Worm (Caenorhabditis elegans) whole organism, young adult: Measurements from ENCODE around the gene F46B6.12.

Experiments
- B0336.3 ChIP-seq: fragments of 200-800 bp; sonication (Bioruptor generic); IDR thresholded peaks from 2 replicates; pipeline ENCODE4 v1.3.6; 2022; ENCODE audit warnings: missing genetic modification characterization, missing compliant biosample characterization
- C06A6.2 ChIP-seq: fragments of 200-800 bp; sonication (Bioruptor generic); conservative IDR thresholded peaks from 2 replicates; pipeline ENCODE4 v1.3.6; 2022; ENCODE audit warnings: missing genetic modification characterization, missing compliant biosample characterization
- F23B12.7 ChIP-seq: sonication (generic microtip); optimal IDR thresholded peaks from 2 replicates; lab custom pipeline; 2017; ENCODE audit warnings: missing genetic modification characterization, mild to moderate bottlenecking, missing compliant biosample characterization, antibody characterized with exemption, moderate library complexity; ENCODE audit not compliant: insufficient read depth
- F33H1.4 ChIP-seq: fragments of 200-800 bp; sonication (Bioruptor generic); IDR thresholded peaks from 2 replicates; pipeline ENCODE4 v1.3.6; 2022; ENCODE audit warnings: missing genetic modification reagents, missing genetic modification characterization, missing compliant biosample characterization
- F37B4.10 ChIP-seq: fragments of 200-800 bp; sonication (Bioruptor generic); IDR thresholded peaks from 2 replicates; pipeline ENCODE4 v1.3.6; 2022; ENCODE audit warnings: missing genetic modification characterization, missing compliant biosample characterization
- F49E8.2 ChIP-seq: sonication (generic microtip); optimal IDR thresholded peaks from 3 replicates; lab custom pipeline; 2017; ENCODE audit warnings: missing genetic modification characterization, mild to moderate bottlenecking, missing compliant biosample characterization, antibody characterized with exemption, moderate library complexity; ENCODE audit not compliant: insufficient read depth
- F52B5.7 ChIP-seq: sonication (generic microtip); optimal IDR thresholded peaks from 2 replicates; lab custom pipeline; 2016; ENCODE audit warnings: mild to moderate bottlenecking, missing genetic modification characterization, missing compliant biosample characterization
- T07F8.4 ChIP-seq: sonication (generic microtip); optimal IDR thresholded peaks from 2 replicates; lab custom pipeline; 2016; ENCODE audit warnings: mild to moderate bottlenecking, missing genetic modification characterization, moderate library complexity, missing compliant biosample characterization
- Y53F4B.3 ChIP-seq: fragments of 200-800 bp; sonication (Bioruptor generic); IDR thresholded peaks from 2 replicates; pipeline ENCODE4 v1.3.6; 2022; ENCODE audit warnings: missing genetic modification reagents, missing genetic modification characterization, missing compliant biosample characterization
- ama-1 ChIP-seq, 3 experiments: fragments of 150-350 bp in 1 of 3; sonication (generic microtip) in 2 of 3; optimal IDR thresholded peaks; 2 replicates each; lab custom pipeline; 2014 to 2018; ENCODE audit warnings: missing biosample characterization in 2 of 3, missing genetic modification characterization in 2 of 3, missing genetic modification reagents in 2 of 3
- aptf-2 ChIP-seq: fragments of 200-800 bp; sonication (Bioruptor generic); conservative IDR thresholded peaks from 2 replicates; pipeline ENCODE4 v1.3.6; 2022; ENCODE audit warnings: missing genetic modification reagents, missing genetic modification characterization, missing compliant biosample characterization
- aptf-3 ChIP-seq: fragments of 200-800 bp; sonication (Bioruptor generic); IDR thresholded peaks from 2 replicates; pipeline ENCODE4 v1.3.6; 2022; ENCODE audit warnings: missing genetic modification characterization, missing compliant biosample characterization
- atf-7 ChIP-seq: sonication (generic microtip); optimal IDR thresholded peaks from 2 replicates; lab custom pipeline; 2017; ENCODE audit warnings: mild to moderate bottlenecking, missing genetic modification characterization, missing compliant biosample characterization
- attf-3 ChIP-seq: fragments of 200-800 bp; sonication (Bioruptor generic); conservative IDR thresholded peaks from 2 replicates; pipeline ENCODE4 v1.3.6; 2022; ENCODE audit warnings: missing genetic modification reagents, missing genetic modification characterization, missing compliant biosample characterization
- attf-6 ChIP-seq: fragments of 200-800 bp; sonication (Bioruptor generic); IDR thresholded peaks from 2 replicates; pipeline ENCODE4 v1.3.6; 2022; ENCODE audit warnings: missing genetic modification reagents, missing genetic modification characterization, missing compliant biosample characterization
- cebp-1 ChIP-seq, 2 experiments: fragments of 200-800 bp in 1 of 2; sonication (Bioruptor generic) in 1 of 2; sonication (generic microtip) in 1 of 2; IDR thresholded peaks in 1 of 2; optimal IDR thresholded peaks in 1 of 2; 2 replicates each; pipeline versions ENCODE4 v1.3.6 to Lab custom; 2017 to 2022; ENCODE audit warnings: missing compliant biosample characterization in 2 of 2, missing genetic modification characterization in 2 of 2, mild to moderate bottlenecking in 1 of 2, missing genetic modification reagents in 1 of 2, moderate library complexity in 1 of 2
- cebp-2 ChIP-seq: fragments of 200-800 bp; sonication (Bioruptor generic); IDR thresholded peaks from 2 replicates; pipeline ENCODE4 v1.3.6; 2022; ENCODE audit warnings: missing genetic modification characterization, missing compliant biosample characterization
- die-1 ChIP-seq: sonication (generic microtip); optimal IDR thresholded peaks from 2 replicates; lab custom pipeline; 2016; ENCODE audit warnings: missing genotype, mild to moderate bottlenecking, missing genetic modification characterization, missing compliant biosample characterization
- dox-1 ChIP-seq: fragments of 200-800 bp; sonication (Bioruptor generic); IDR thresholded peaks from 2 replicates; pipeline ENCODE4 v1.3.6; 2022; ENCODE audit warnings: missing genetic modification reagents, missing genetic modification characterization, missing compliant biosample characterization
- dpff-1 ChIP-seq: sonication (generic microtip); optimal IDR thresholded peaks from 2 replicates; lab custom pipeline; 2017; ENCODE audit warnings: mild to moderate bottlenecking, missing genetic modification characterization, missing compliant biosample characterization
- efl-1 ChIP-seq: fragments of 150-350 bp; optimal IDR thresholded peaks from 2 replicates; lab custom pipeline; 2014; ENCODE audit warnings: missing biosample characterization, missing genetic modification reagents, missing genetic modification characterization
- fkh-3 ChIP-seq: sonication (generic microtip); optimal IDR thresholded peaks from 2 replicates; lab custom pipeline; 2016; ENCODE audit warnings: mild to moderate bottlenecking, missing genetic modification characterization, missing compliant biosample characterization
- him-1 ChIP-seq: sonication (generic microtip); optimal IDR thresholded peaks from 2 replicates; lab custom pipeline; 2016; ENCODE audit warnings: missing genotype, missing genetic modification reagents, missing genetic modification characterization, missing compliant biosample characterization
- hmg-20 ChIP-seq: fragments of 200-800 bp; sonication (Bioruptor generic); IDR thresholded peaks from 2 replicates; pipeline ENCODE4 v1.3.6; 2022; ENCODE audit warnings: missing genetic modification reagents, missing genetic modification characterization, missing compliant biosample characterization
- hrde-1 ChIP-seq: sonication (generic microtip); optimal IDR thresholded peaks from 2 replicates; lab custom pipeline; 2016; ENCODE audit warnings: missing genetic modification characterization, mild to moderate bottlenecking, missing compliant biosample characterization, moderate library complexity, missing genotype, missing genetic modification reagents, borderline replicate concordance
- let-526 ChIP-seq: fragments of 200-800 bp; sonication (Bioruptor generic); IDR thresholded peaks from 2 replicates; pipeline ENCODE4 v1.3.6; 2022; ENCODE audit warnings: missing genetic modification reagents, missing genetic modification characterization, missing compliant biosample characterization
- let-607 ChIP-seq, 2 experiments: fragments of 200-800 bp in 1 of 2; sonication (Bioruptor generic) in 1 of 2; sonication (generic microtip) in 1 of 2; optimal IDR thresholded peaks; 2 replicates each; lab custom pipeline; 2016 to 2018; ENCODE audit warnings: mild to moderate bottlenecking in 2 of 2, missing compliant biosample characterization in 2 of 2, missing genetic modification characterization in 2 of 2, moderate library complexity in 2 of 2, missing genotype in 1 of 2
- lin-40 ChIP-seq: sonication (generic microtip); optimal IDR thresholded peaks from 2 replicates; lab custom pipeline; 2016; ENCODE audit warnings: missing genetic modification characterization, mild to moderate bottlenecking, missing compliant biosample characterization, missing genotype, missing genetic modification reagents
- lir-1 ChIP-seq: fragments of 200-800 bp; sonication (Bioruptor generic); conservative IDR thresholded peaks from 2 replicates; pipeline ENCODE4 v1.3.6; 2022; ENCODE audit warnings: missing genetic modification reagents, missing genetic modification characterization, missing compliant biosample characterization
- lsl-1 ChIP-seq: fragments of 200-800 bp; sonication (Bioruptor generic); optimal IDR thresholded peaks from 2 replicates; lab custom pipeline; 2018; ENCODE audit warnings: mild to moderate bottlenecking, missing genetic modification characterization, moderate library complexity, missing compliant biosample characterization
- lsy-27 ChIP-seq: sonication (generic microtip); optimal IDR thresholded peaks from 2 replicates; lab custom pipeline; 2017; ENCODE audit warnings: missing genetic modification characterization, mild to moderate bottlenecking, missing compliant biosample characterization, antibody characterized with exemption, missing genotype, borderline replicate concordance; ENCODE audit not compliant: insufficient read depth
- madf-8 ChIP-seq: fragments of 200-800 bp; sonication (Bioruptor generic); conservative IDR thresholded peaks from 2 replicates; pipeline ENCODE4 v1.3.6; 2022; ENCODE audit warnings: missing genetic modification reagents, missing genetic modification characterization, missing compliant biosample characterization
- nfya-1 ChIP-seq: sonication (generic microtip); optimal IDR thresholded peaks from 2 replicates; lab custom pipeline; 2017; ENCODE audit warnings: antibody characterized with exemption, missing compliant biosample characterization, missing genetic modification characterization, borderline replicate concordance; ENCODE audit not compliant: insufficient read depth
- nfyb-1 ChIP-seq: fragments of 200-800 bp; sonication (Bioruptor generic); IDR thresholded peaks from 2 replicates; pipeline ENCODE4 v1.3.6; 2022; ENCODE audit warnings: missing genetic modification reagents, missing genetic modification characterization, missing compliant biosample characterization
- nhr-27 ChIP-seq: fragments of 200-800 bp; sonication (Bioruptor generic); optimal IDR thresholded peaks from 2 replicates; lab custom pipeline; 2018; ENCODE audit warnings: mild to moderate bottlenecking, missing genetic modification characterization, moderate library complexity, missing compliant biosample characterization
- nhr-80 ChIP-seq: sonication (generic microtip); optimal IDR thresholded peaks from 2 replicates; lab custom pipeline; 2016; ENCODE audit warnings: missing genetic modification characterization, missing compliant biosample characterization
- nhr-90 ChIP-seq: sonication (generic microtip); optimal IDR thresholded peaks from 2 replicates; lab custom pipeline; 2016; ENCODE audit warnings: missing genotype, mild to moderate bottlenecking, missing genetic modification characterization, missing compliant biosample characterization
- sea-2 ChIP-seq: fragments of 200-800 bp; sonication (Bioruptor generic); IDR thresholded peaks from 2 replicates; pipeline ENCODE4 v1.3.6; 2022; ENCODE audit warnings: missing genetic modification characterization, missing compliant biosample characterization
- tbp1 ChIP-seq: fragments of 200-800 bp; sonication (Bioruptor generic); optimal IDR thresholded peaks from 2 replicates; lab custom pipeline; 2018; ENCODE audit warnings: mild to moderate bottlenecking, missing genetic modification characterization, missing compliant biosample characterization
- tbx-9 ChIP-seq: sonication (generic microtip); optimal IDR thresholded peaks from 2 replicates; lab custom pipeline; 2016; ENCODE audit warnings: borderline replicate concordance, missing genetic modification characterization, inconsistent platforms, missing compliant biosample characterization
- zim-3 ChIP-seq: sonication (generic microtip); optimal IDR thresholded peaks from 2 replicates; lab custom pipeline; 2017; ENCODE audit warnings: mild to moderate bottlenecking, missing genetic modification characterization, moderate library complexity, missing compliant biosample characterization
- ztf-28 ChIP-seq: fragments of 200-800 bp; sonication (Bioruptor generic); IDR thresholded peaks from 2 replicates; pipeline ENCODE4 v1.3.6; 2022; ENCODE audit warnings: missing genetic modification reagents, missing genetic modification characterization, missing compliant biosample characterization

F46B6.12 gene

ce11 chrV:9733920-9734454, 41.6 kb downstream of the F46B6.12 start, which contains the start of gene cal-7 (continued):
- no peak for TF ChIP-seq him-1 (tag; lab: Kevin White, UChicago)
- no peak for TF ChIP-seq madf-8

DNA sequence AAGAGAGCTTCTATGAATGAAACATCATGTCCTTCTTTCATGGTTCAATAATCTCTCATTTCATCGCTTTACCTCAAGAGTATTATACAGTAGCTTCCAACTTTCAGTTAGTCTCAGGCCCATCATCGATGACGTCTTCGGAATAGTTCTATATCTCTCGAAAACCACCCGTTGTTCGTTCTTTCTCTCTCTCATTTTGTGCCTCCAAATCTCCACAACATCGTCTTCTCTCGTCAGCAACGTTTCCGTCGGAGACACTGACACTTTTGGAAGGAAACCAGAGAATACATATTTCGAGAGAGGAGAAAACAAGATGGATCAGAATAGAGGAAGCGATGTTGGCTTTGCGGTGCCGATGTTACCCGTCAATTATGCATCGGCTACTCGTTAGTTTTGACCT, 43.8 kb downstream of the F46B6.12 start:
- TF ChIP-seq nhr-27 (tag; lab: Kevin White, UChicago) (no peak), cebp-2 (GFP tag; lab: Robert Waterston, UW) (no peak), dox-1 (no peak), lin-40 (tag; lab: Kevin White, UChicago) (no peak), attf-6 (no peak), aptf-3 (GFP tag; lab: Robert Waterston, UW) (no peak), nhr-80 (tag; lab: Kevin White, UChicago) (no peak), efl-1 (GFP tag; lab: Kevin White, UChicago) (no peak), sea-2 (no peak), F23B12.7 (no peak), nfyb-1 (GFP tag; lab: Robert Waterston, UW) (peak; percentile 31; the same call in 1 of the 2 replicates), nhr-90 (no peak), him-1 (tag; lab: Kevin White, UChicago) (no peak), fkh-3 (tag; lab: Kevin White, UChicago) (no peak), B0336.3 (GFP tag; lab: Robert Waterston, UW) (no peak), tbp1 (GFP tag; lab: Kevin White, UChicago) (no peak), attf-3 (GFP tag; lab: Robert Waterston, UW) (no peak), T07F8.4 (tag; lab: Kevin White, UChicago) (no peak), Y53F4B.3 (no peak), F37B4.10 (GFP tag; lab: Robert Waterston, UW) (no peak), hmg-20 (GFP tag; lab: Robert Waterston, UW) (0 out of 2 replicates have a peak, but pooled peaks have one; percentile 4), zim-3 (tag; lab: Kevin White, UChicago) (peak; percentile 1), ama-1 (optimal IDR thresholded peaks at IDR 0.05; lab: Kevin White, UChicago) (peak; percentile 52), ama-1 (GFP tag; optimal IDR thresholded peaks at IDR 0.05; lab: Kevin White, UChicago) (no peak), aptf-2 (GFP tag; lab: Robert Waterston, UW) (no peak), nfya-1 (tag; lab: Kevin White, UChicago) (no peak), atf-7 (no peak)

DNA sequence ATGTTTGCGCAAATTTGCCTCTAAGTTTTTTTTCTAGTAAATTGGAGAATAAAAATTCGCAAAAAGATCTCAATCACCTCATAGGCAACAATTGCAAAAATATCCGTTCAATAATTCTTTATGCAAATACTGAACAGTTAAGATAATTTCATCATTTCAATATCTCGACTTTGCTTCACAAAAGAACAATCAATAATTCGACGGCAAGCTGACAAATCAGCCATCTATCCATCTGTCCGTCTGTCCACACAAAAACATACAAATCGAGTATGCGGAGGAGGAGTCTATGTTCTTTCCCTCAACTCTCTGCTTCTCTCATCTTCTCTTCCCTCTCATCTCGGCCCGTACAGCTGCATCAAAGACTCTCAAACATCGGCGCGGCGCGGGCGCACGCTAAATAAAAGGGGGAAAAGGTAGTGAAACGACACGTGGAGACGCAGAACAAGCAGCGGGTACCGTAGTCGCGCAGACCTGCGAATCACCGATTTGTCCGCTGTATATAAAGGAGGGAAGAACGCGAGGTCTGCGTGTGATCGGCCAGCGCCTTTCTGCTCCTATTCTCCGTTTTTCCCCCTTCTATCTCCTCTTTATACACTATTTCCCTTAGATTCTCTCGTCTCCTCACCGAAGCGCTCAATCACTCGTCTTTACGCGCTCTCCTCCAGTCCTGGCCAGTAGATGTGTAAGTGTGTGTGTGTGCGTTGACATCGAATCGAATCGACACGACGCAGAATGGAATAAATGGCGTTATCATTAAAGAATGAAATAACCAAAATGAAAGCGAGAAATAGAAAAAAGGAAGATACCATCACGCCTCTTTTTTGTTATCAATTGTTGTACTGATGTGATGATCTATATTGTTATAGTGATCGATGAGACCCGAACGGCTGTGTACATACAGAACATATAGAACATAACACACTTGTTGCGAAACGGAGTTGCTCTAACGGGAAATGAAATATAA, 44.6 kb downstream of the F46B6.12 start:
- TF ChIP-seq F33H1.4 (GFP tag; lab: Robert Waterston, UW) (no peak), F52B5.7 (tag; lab: Kevin White, UChicago) (peak; percentile 75), let-607 (tag; optimal IDR thresholded peaks at IDR 0.05; lab: Kevin White, UChicago) (peak; percentile 93 to 95), ztf-28 (GFP tag; lab: Robert Waterston, UW) (0 out of 2 replicates have a peak, but pooled peaks have one; percentile 4), let-526 (GFP tag; lab: Robert Waterston, UW) (peak; percentile 88; the same call in 1 of the 2 replicates), lsl-1 (GFP tag; lab: Kevin White, UChicago) (no peak), tbx-9 (no peak), dpff-1 (tag; lab: Kevin White, UChicago) (no peak), die-1 (tag; lab: Kevin White, UChicago) (peak; percentile 36), cebp-2 (GFP tag; lab: Robert Waterston, UW) (no peak), F49E8.2 (tag; lab: Kevin White, UChicago) (no peak), efl-1 (GFP tag; lab: Kevin White, UChicago) (no peak), attf-6 (no peak), lsy-27 (no peak), hrde-1 (tag; lab: Kevin White, UChicago) (no peak), C06A6.2 (GFP tag; lab: Robert Waterston, UW) (peak; percentile 70), lir-1 (GFP tag; lab: Robert Waterston, UW) (peak; percentile 70), cebp-1 (GFP tag; IDR thresholded peaks at IDR 0.05; lab: Robert Waterston, UW) (no peak), cebp-1 (tag; optimal IDR thresholded peaks at IDR 0.05; lab: Kevin White, UChicago) (peak; percentile 92)
